Fruit fly (Drosophila melanogaster) whole organism, embryonic: Measurements from ENCODE around the gene CG5399.

ENCODE experiments used
- Adf1 ChIP-seq: fragments of 200-800 bp; sonication (Bioruptor generic); IDR thresholded peaks from 2 replicates; pipeline ENCODE4 v1.3.6; 2022; ENCODE audit warnings: missing biosample characterization, missing genetic modification characterization
- CG6791 ChIP-seq: fragments of 200-800 bp; sonication (Bioruptor generic); IDR thresholded peaks from 3 replicates; pipeline ENCODE4 v1.3.6; 2022; ENCODE audit warnings: missing biosample characterization, missing genetic modification characterization; ENCODE audit not compliant: partially characterized antibody
- jing ChIP-seq: fragments of 200-800 bp; sonication (Bioruptor generic); optimal IDR thresholded peaks from 2 replicates; lab custom pipeline; 2018; ENCODE audit warnings: missing biosample characterization, mild to moderate bottlenecking, missing genetic modification characterization

DNA sequence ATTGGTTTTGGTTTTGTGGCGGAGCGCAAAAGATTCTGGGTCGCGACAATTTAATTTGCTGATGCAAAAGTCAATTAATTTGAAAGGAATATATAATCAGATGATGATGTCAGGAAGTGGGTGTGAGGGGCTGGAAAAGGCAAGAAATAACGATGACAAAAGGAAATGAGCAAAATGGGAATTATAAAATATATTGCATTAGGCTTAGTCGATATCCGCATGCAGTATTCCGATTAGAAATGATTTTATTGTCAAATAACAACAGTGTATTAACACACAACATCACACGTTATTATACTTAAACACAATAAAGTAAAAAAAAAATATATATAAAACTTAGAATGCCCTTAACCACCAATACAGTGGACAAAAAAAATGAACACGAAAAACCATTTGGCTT lies 36.4 kb downstream of the CG5399 start, which contains the start of gene CG34274:
- no peak for TF ChIP-seq CG6791 (GFP tag; lab: Robert Waterston, UW)
- TF ChIP-seq jing = no peak
- no peak for TF ChIP-seq Adf1 (GFP tag; lab: Robert Waterston, UW)
